Worm (Caenorhabditis elegans): Measurements from ENCODE around the gene sulp-3.

The sulp-3 gene

DNA sequence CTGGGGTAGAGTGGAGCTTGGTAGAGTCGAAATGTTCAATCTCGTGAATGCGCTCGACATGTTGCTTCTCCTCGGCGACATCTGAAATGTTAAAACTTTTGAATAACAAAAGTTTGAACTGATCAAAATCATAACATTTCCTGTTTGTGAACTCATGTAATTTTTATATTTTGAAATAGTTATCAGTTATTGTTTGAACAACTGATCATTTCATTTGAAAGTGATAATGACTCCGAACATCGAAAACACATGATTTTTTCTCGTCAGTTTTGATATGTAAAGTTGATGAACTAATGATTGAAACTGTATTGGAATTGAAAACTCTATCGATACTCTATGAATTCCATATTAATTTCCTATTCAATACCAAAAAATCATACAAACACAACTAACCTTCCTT, 15.0 kb upstream of the sulp-3 start:
- TF ChIP-seq R02D3.7 (tag; optimal IDR thresholded peaks at IDR 0.05) (no peak), ceh-16 (tag; optimal IDR thresholded peaks at IDR 0.05) (no peak), sma-9 (GFP tag; optimal IDR thresholded peaks at IDR 0.05) (no peak), sma-9 (tag; optimal IDR thresholded peaks at IDR 0.05) (no peak), unc-62 (GFP tag; optimal IDR thresholded peaks at IDR 0.05) (no peak), nhr-21 (tag; optimal IDR thresholded peaks at IDR 0.05) (no peak), aly-2 (tag; optimal IDR thresholded peaks at IDR 0.05) (no peak), nhr-23 (tag; optimal IDR thresholded peaks at IDR 0.05) (no peak), nhr-25 (tag; optimal IDR thresholded peaks at IDR 0.05) (no peak), fos-1 (tag; optimal IDR thresholded peaks at IDR 0.05) (no peak), nhr-10 (tag; optimal IDR thresholded peaks at IDR 0.05) (no peak), snpc-4 (tag; optimal IDR thresholded peaks at IDR 0.05) (no peak), elt-3 (tag; optimal IDR thresholded peaks at IDR 0.05) (no peak), lin-13 (GFP tag; optimal IDR thresholded peaks at IDR 0.05) (no peak), elt-1 (tag; optimal IDR thresholded peaks at IDR 0.05) (no peak), unc-39 (tag; optimal IDR thresholded peaks at IDR 0.05) (no peak), mdl-1 (tag; optimal IDR thresholded peaks at IDR 0.05) (no peak), blmp-1 (tag; optimal IDR thresholded peaks at IDR 0.05; ENCODE audit: insufficient read depth) (no peak), nhr-12 (tag; optimal IDR thresholded peaks at IDR 0.05) (no peak), lin-11 (tag; optimal IDR thresholded peaks at IDR 0.05) (no peak)

DNA sequence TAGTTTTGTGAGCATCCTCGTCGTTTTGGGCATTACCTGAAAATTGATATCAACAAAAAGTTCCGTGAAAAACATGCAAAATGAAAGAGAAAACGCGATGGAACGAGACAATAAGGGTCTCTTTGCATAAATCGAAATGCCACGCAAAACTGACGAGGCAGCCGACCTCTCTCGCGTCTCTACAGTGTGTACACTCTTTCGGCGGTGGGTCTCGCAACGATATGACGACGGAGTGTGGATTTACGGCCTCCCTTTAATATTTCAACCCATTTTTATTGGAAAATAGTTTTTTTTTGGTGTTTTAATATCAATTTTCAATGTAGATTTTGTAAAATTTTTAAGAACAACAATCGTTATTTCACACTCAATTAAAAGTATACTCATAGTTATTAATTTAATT, 13.9 kb upstream of the sulp-3 start, which contains the start of gene tag-123:
Gene tag-123, minus strand, starts transcription at position 36 of the 400 bp plus-strand sequence.
- TF ChIP-seq dmd-4 (tag; optimal IDR thresholded peaks at IDR 0.05) (no peak), sma-3 (GFP tag; optimal IDR thresholded peaks at IDR 0.05) (peak; percentile 41), F13H6.1 (tag; optimal IDR thresholded peaks at IDR 0.05) (peak; percentile 32), unc-39 (tag; optimal IDR thresholded peaks at IDR 0.05) (no peak), zag-1 (tag; optimal IDR thresholded peaks at IDR 0.05) (no peak), nhr-77 (tag; optimal IDR thresholded peaks at IDR 0.05) (no peak), lin-11 (tag; optimal IDR thresholded peaks at IDR 0.05) (peak; percentile 64), elt-1 (tag; optimal IDR thresholded peaks at IDR 0.05) (no peak), ZK546.5 (tag; optimal IDR thresholded peaks at IDR 0.05) (no peak), R02D3.7 (tag; optimal IDR thresholded peaks at IDR 0.05) (peak; percentile 77), unc-55 (GFP tag; optimal IDR thresholded peaks at IDR 0.05) (peak; percentile 70), egl-27 (tag; optimal IDR thresholded peaks at IDR 0.05) (no peak), peb-1 (tag; optimal IDR thresholded peaks at IDR 0.05) (no peak), ztf-11 (tag; optimal IDR thresholded peaks at IDR 0.05) (no peak), Y55F3AM.14 (GFP tag; optimal IDR thresholded peaks at IDR 0.05) (no peak), nhr-12 (tag; optimal IDR thresholded peaks at IDR 0.05) (no peak), ztf-1 (GFP tag; conservative IDR thresholded peaks at IDR 0.05) (no peak), mab-5 (tag; optimal IDR thresholded peaks at IDR 0.05) (peak; percentile 52), ceh-82 (tag; optimal IDR thresholded peaks at IDR 0.05) (no peak), lsy-2 (tag; optimal IDR thresholded peaks at IDR 0.05) (peak in 1 of 2 experiments; percentile 73), nhr-10 (tag; optimal IDR thresholded peaks at IDR 0.05) (no peak), unc-62 (GFP tag; optimal IDR thresholded peaks at IDR 0.05) (no peak), nhr-23 (tag; optimal IDR thresholded peaks at IDR 0.05) (no peak), sma-9 (GFP tag; optimal IDR thresholded peaks at IDR 0.05) (peak; percentile 50), sma-9 (tag; optimal IDR thresholded peaks at IDR 0.05) (no peak), nhr-129 (tag; optimal IDR thresholded peaks at IDR 0.05) (peak; percentile 56), nhr-237 (tag; optimal IDR thresholded peaks at IDR 0.05) (no peak), ceh-16 (tag; optimal IDR thresholded peaks at IDR 0.05) (no peak), aly-2 (tag; optimal IDR thresholded peaks at IDR 0.05) (no peak), sem-4 (tag; optimal IDR thresholded peaks at IDR 0.05) (peak; percentile 52), nhr-6 (tag; optimal IDR thresholded peaks at IDR 0.05) (no peak), skn-1 (tag; optimal IDR thresholded peaks at IDR 0.05) (no peak), elt-3 (tag; optimal IDR thresholded peaks at IDR 0.05) (no peak), ama-1 (optimal IDR thresholded peaks at IDR 0.05) (no peak), snpc-4 (tag; optimal IDR thresholded peaks at IDR 0.05) (peak; percentile 62), fos-1 (tag; optimal IDR thresholded peaks at IDR 0.05) (peak; percentile 66), lin-13 (GFP tag; optimal IDR thresholded peaks at IDR 0.05) (peak; percentile 66), nhr-25 (tag; optimal IDR thresholded peaks at IDR 0.05) (peak; percentile 33), blmp-1 (tag; optimal IDR thresholded peaks at IDR 0.05; ENCODE audit: insufficient read depth) (no peak), gmeb-1 (tag; optimal IDR thresholded peaks at IDR 0.05) (peak; percentile 56), crh-2 (tag; optimal IDR thresholded peaks at IDR 0.05) (peak; percentile 99), alr-1 (tag; optimal IDR thresholded peaks at IDR 0.05) (no peak), nhr-21 (tag; optimal IDR thresholded peaks at IDR 0.05) (peak; percentile 49), lin-39 (tag; optimal IDR thresholded peaks at IDR 0.05) (no peak), nhr-11 (tag; optimal IDR thresholded peaks at IDR 0.05) (no peak), C34F6.9 (tag; optimal IDR thresholded peaks at IDR 0.05) (peak; percentile 69), mdl-1 (tag; optimal IDR thresholded peaks at IDR 0.05) (no peak), ztf-4 (tag; optimal IDR thresholded peaks at IDR 0.05) (no peak), mbf-1 (tag; optimal IDR thresholded peaks at IDR 0.05) (no peak)
